Worm (Caenorhabditis elegans) whole organism, late embryonic: ENCODE data around the gene spl-1.
A peak's percentile ranks its signal among the peaks of the same experiment; 100 is the strongest.

ENCODE experiments used
- F13H6.1 ChIP-seq: sonication (generic microtip); optimal IDR thresholded peaks from 2 replicates; lab custom pipeline; 2016; ENCODE audit warnings: missing genetic modification characterization, missing compliant biosample characterization
- ama-1 ChIP-seq: fragments of 150-350 bp; optimal IDR thresholded peaks from 2 replicates; lab custom pipeline; 2014
- hlh-30 ChIP-seq: sonication (generic microtip); optimal IDR thresholded peaks from 2 replicates; lab custom pipeline; 2017; ENCODE audit warnings: antibody characterized with exemption, missing genetic modification characterization, missing compliant biosample characterization; ENCODE audit not compliant: insufficient read depth
- lin-11 ChIP-seq: fragments of 200-800 bp; sonication (Bioruptor generic); optimal IDR thresholded peaks from 2 replicates; lab custom pipeline; 2018; ENCODE audit warnings: mild to moderate bottlenecking, missing genetic modification characterization, missing compliant biosample characterization
- pag-3 ChIP-seq: sonication (generic microtip); optimal IDR thresholded peaks from 2 replicates; lab custom pipeline; 2016; ENCODE audit warnings: missing compliant biosample characterization, missing genetic modification characterization, borderline replicate concordance
- pqm-1 ChIP-seq: sonication (generic microtip); optimal IDR thresholded peaks from 2 replicates; lab custom pipeline; 2016; ENCODE audit warnings: missing genetic modification characterization, missing compliant biosample characterization
- rnt-1 ChIP-seq: sonication (generic microtip); optimal IDR thresholded peaks from 2 replicates; lab custom pipeline; 2016; ENCODE audit warnings: missing genetic modification characterization, missing compliant biosample characterization
- sox-2 ChIP-seq: fragments of 200-800 bp; sonication (Bioruptor generic); IDR thresholded peaks from 2 replicates; pipeline ENCODE4 v1.3.6; 2022; ENCODE audit warnings: missing genetic modification reagents, missing genetic modification characterization, missing compliant biosample characterization
- syd-9 ChIP-seq: sonication (generic microtip); optimal IDR thresholded peaks from 2 replicates; lab custom pipeline; 2016; ENCODE audit warnings: mild to moderate bottlenecking, missing genetic modification characterization, moderate library complexity, missing compliant biosample characterization
- unc-86 ChIP-seq: sonication (generic microtip); optimal IDR thresholded peaks from 2 replicates; lab custom pipeline; 2016; ENCODE audit warnings: missing genetic modification characterization, missing compliant biosample characterization

DNA sequence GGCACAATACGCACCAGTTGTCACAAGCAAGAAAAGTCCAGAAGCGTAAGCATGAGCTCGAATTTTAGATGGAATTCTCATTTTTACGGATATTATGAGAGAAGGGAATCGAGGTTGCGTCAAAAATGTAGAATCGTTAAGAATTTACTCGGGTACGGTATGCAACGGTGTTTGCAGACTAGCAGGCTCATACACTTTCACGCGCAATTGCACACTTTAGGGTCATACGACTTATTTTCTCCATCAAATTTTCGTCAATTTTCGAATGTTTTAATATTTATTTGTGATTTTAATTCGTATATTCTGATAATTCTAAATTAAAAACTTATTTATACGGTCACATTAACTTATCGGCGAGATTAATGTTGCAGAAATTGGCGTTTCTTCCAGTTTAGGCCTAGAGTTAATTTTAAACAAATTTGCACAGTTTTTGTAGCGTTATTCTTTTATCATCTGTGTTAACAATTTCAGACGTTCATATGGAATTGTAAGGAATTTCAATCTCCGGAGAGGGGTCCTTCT is 10.5 kb upstream of the spl-1 start, which contains the start of the genes T07A9.15 and nog-1:
- TF ChIP-seq lin-11 (no peak), hlh-30 (tag; lab: Kevin White, UChicago) (peak; percentile 81), unc-86 (tag; lab: Kevin White, UChicago) (no peak), F13H6.1 (tag; lab: Kevin White, UChicago) (no peak), ama-1 (lab: Kevin White, UChicago) (no peak), sox-2 (GFP tag; lab: Robert Waterston, UW) (no peak), pag-3 (tag; lab: Kevin White, UChicago) (no peak), syd-9 (no peak), rnt-1 (no peak), pqm-1 (no peak)
